Worm (Caenorhabditis elegans) whole organism, early embryonic: ENCODE measurements around the gene cdh-3.

Source experiments
- B0310.2 ChIP-seq: sonication (generic microtip); optimal IDR thresholded peaks from 2 replicates; lab custom pipeline; 2016; ENCODE audit warnings: mild to moderate bottlenecking, missing genetic modification characterization, missing compliant biosample characterization
- F13C5.2 ChIP-seq: sonication (generic microtip); optimal IDR thresholded peaks from 2 replicates; lab custom pipeline; 2017; ENCODE audit warnings: mild to moderate bottlenecking, missing genetic modification characterization, inconsistent platforms, missing compliant biosample characterization
- ama-1 ChIP-seq: fragments of 150-350 bp; optimal IDR thresholded peaks from 2 replicates; lab custom pipeline; 2014
- flt-1 ChIP-seq: fragments of 200-800 bp; sonication (Bioruptor generic); IDR thresholded peaks from 2 replicates; pipeline ENCODE4 v1.3.6; 2022; ENCODE audit warnings: missing genetic modification characterization, missing compliant biosample characterization
- hnd-1 ChIP-seq: sonication (generic microtip); optimal IDR thresholded peaks from 2 replicates; lab custom pipeline; 2016; ENCODE audit warnings: missing genetic modification characterization, missing compliant biosample characterization
- tbx-11 ChIP-seq: fragments of 200-800 bp; sonication (Bioruptor generic); IDR thresholded peaks from 2 replicates; pipeline ENCODE4 v1.3.6; 2022; ENCODE audit warnings: missing genetic modification characterization, missing compliant biosample characterization
- tbx-37 ChIP-seq: fragments of 200-800 bp; sonication (Bioruptor generic); conservative IDR thresholded peaks from 2 replicates; pipeline ENCODE4 v1.3.6; 2022; ENCODE audit warnings: missing genetic modification reagents, missing genetic modification characterization, missing compliant biosample characterization
- tra-4 ChIP-seq: sonication (generic microtip); optimal IDR thresholded peaks from 2 replicates; lab custom pipeline; 2017; ENCODE audit warnings: missing genetic modification characterization, missing compliant biosample characterization

DNA sequence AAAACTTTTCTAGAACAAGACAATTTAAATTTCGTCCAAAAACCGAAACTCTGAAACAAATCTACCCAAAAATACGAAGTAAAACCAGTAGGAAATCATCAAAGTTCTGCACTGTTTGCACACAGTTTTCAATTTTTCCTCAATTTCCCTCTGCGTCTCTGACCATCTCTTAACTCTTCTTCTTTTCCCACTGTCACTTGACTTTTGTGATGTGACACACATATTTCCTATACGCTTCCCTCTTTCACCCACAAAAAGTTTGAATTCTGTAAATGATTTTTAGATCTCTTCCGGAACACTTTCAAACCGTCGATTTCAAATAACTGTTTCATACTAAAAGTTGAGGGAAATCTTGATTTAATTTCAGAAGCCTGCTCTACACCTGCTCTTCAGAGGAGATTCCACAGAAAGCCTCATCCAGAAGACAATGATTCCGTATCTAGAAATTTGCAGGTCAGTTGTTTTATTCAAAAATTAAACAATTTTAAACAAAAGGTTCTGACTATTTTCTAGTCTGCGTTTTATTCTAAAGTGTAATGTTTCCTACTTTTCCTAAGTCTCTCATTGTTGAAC, 34.8 kb downstream of the cdh-3 start, which contains the start of gene ncl-1:
- TF ChIP-seq tbx-11, result no peak
- no peak for TF ChIP-seq tbx-37 (GFP tag; lab: Robert Waterston, UW)
- no peak for TF ChIP-seq B0310.2 (tag; lab: Kevin White, UChicago)
- no peak for TF ChIP-seq flt-1
- TF ChIP-seq tra-4 (tag; lab: Kevin White, UChicago), result no peak
- TF ChIP-seq F13C5.2 (tag; lab: Kevin White, UChicago), result no peak
- no peak for TF ChIP-seq ama-1
- TF ChIP-seq hnd-1 (tag; lab: Kevin White, UChicago), result no peak
